Fruit fly (Drosophila melanogaster): ENCODE measurements around the gene CG42354.

CG42354 gene

dm6 chrX:16090179-16091144 is 14.3 kb downstream of the CG42354 start (continued):
- TF ChIP-seq CG12391 (tag; optimal IDR thresholded peaks at IDR 0.05) (peak; percentile 86), CG8388 (GFP tag; optimal IDR thresholded peaks at IDR 0.05) (peak; percentile 78), CG3281 (GFP tag; optimal IDR thresholded peaks at IDR 0.05) (peak; percentile 93), Hey (tag; optimal IDR thresholded peaks at IDR 0.05) (peak; percentile 70), CG3407 (GFP tag; optimal IDR thresholded peaks at IDR 0.05) (peak; percentile 67), Dbx (GFP tag; IDR thresholded peaks at IDR 0.05) (peak; percentile 87), vnd (GFP tag; IDR thresholded peaks at IDR 0.05; ENCODE audit: partially characterized antibody) (no peak), CG3838 (GFP tag; optimal IDR thresholded peaks at IDR 0.05) (peak; percentile 39), CG12659 (GFP tag; optimal IDR thresholded peaks at IDR 0.05) (peak; percentile 90), CG1024 (GFP tag; IDR thresholded peaks at IDR 0.05) (peak; percentile 88), CG5180 (GFP tag; optimal IDR thresholded peaks at IDR 0.05) (peak; percentile 79), croc (GFP tag; conservative IDR thresholded peaks at IDR 0.05) (peak; percentile 60; the same call in 2 of the 3 replicates), Sry-δ (GFP tag; optimal IDR thresholded peaks at IDR 0.05) (peak; percentile 55), HHEX (GFP tag; optimal IDR thresholded peaks at IDR 0.05) (peak; percentile 90), seq (GFP tag; IDR thresholded peaks at IDR 0.05) (peak; percentile 90), CG8478 (optimal IDR thresholded peaks at IDR 0.05) (no peak), CG31441 (GFP tag; IDR thresholded peaks at IDR 0.05) (peak; percentile 80), CG10431 (GFP tag; optimal IDR thresholded peaks at IDR 0.05) (peak; percentile 23), B-H1 (GFP tag; IDR thresholded peaks at IDR 0.05) (peak; percentile 85), Taf1 (GFP tag; IDR thresholded peaks at IDR 0.05) (peak; percentile 79), Usf (GFP tag; optimal IDR thresholded peaks at IDR 0.05) (peak; percentile 73), chinmo (GFP tag; IDR thresholded peaks at IDR 0.05; ENCODE audit: partially characterized antibody) (no peak), CG13424 (tag; optimal IDR thresholded peaks at IDR 0.05) (peak; percentile 94), al (GFP tag; IDR thresholded peaks at IDR 0.05) (peak; percentile 80), CG18011 (GFP tag; optimal IDR thresholded peaks at IDR 0.05) (peak; percentile 73), unpg (GFP tag; optimal IDR thresholded peaks at IDR 0.05) (peak; percentile 93), CG12769 (tag; optimal IDR thresholded peaks at IDR 0.05) (peak; percentile 97), CG17186 (GFP tag; optimal IDR thresholded peaks at IDR 0.05) (peak; percentile 61), CG6813 (GFP tag; optimal IDR thresholded peaks at IDR 0.05) (peak; percentile 82), Rx (GFP tag; IDR thresholded peaks at IDR 0.05) (peak; percentile 86), CG10979 (tag; optimal IDR thresholded peaks at IDR 0.05) (peak; percentile 72), Dp (GFP tag; optimal IDR thresholded peaks at IDR 0.05) (no peak), Dip3 (GFP tag; optimal IDR thresholded peaks at IDR 0.05) (peak; percentile 92), Atf6 (GFP tag; IDR thresholded peaks at IDR 0.05) (peak; percentile 92), Eip74EF (GFP tag; optimal IDR thresholded peaks at IDR 0.05) (peak in 1 of 2 experiments; percentile 78), CG4707 (GFP tag; optimal IDR thresholded peaks at IDR 0.05) (peak; percentile 69), gsb (GFP tag; IDR thresholded peaks at IDR 0.05) (peak; percentile 90), CG15011 (GFP tag; optimal IDR thresholded peaks at IDR 0.05) (peak; percentile 81), Neu2 (GFP tag; optimal IDR thresholded peaks at IDR 0.05; ENCODE audit: borderline replicate concordance) (no peak), CG11695 (GFP tag; IDR thresholded peaks at IDR 0.05) (peak; percentile 87), tll (GFP tag; optimal IDR thresholded peaks at IDR 0.05) (no peak), gro (GFP tag; optimal IDR thresholded peaks at IDR 0.05) (peak; percentile 93), E2f2 (GFP tag; IDR thresholded peaks at IDR 0.05) (peak; percentile 65), CG12744 (GFP tag; optimal IDR thresholded peaks at IDR 0.05) (peak; percentile 88), CTCF (GFP tag; optimal IDR thresholded peaks at IDR 0.05) (peak; percentile 10), CG14965 (GFP tag; optimal IDR thresholded peaks at IDR 0.05; ENCODE audit: borderline replicate concordance) (peak; percentile 33), CG8281 (tag; optimal IDR thresholded peaks at IDR 0.05) (peak; percentile 74), ap (GFP tag; IDR thresholded peaks at IDR 0.05) (peak; percentile 83)
